Fruit fly (Drosophila melanogaster): ENCODE data around the gene Cpr65Ec.
A peak's percentile ranks its signal among the peaks of the same experiment; 100 is the strongest.

The Cpr65Ec gene

dm6 chr3L:7136663-7137062, 43.7 kb downstream of the Cpr65Ec start (continued):
- TF ChIP-seq eg (GFP tag; IDR thresholded peaks at IDR 0.05) (no peak), CG6163 (GFP tag; IDR thresholded peaks at IDR 0.05) (peak; percentile 28; the same call in 1 of the 3 replicates), net (GFP tag; optimal IDR thresholded peaks at IDR 0.05) (no peak), CG31627 (GFP tag; optimal IDR thresholded peaks at IDR 0.05) (no peak), Gug (GFP tag; IDR thresholded peaks at IDR 0.05) (no peak), achi (GFP tag; optimal IDR thresholded peaks at IDR 0.05) (no peak), CG8119 (GFP tag; IDR thresholded peaks at IDR 0.05) (peak; percentile 30; the same call in 1 of the 3 replicates), Sox15 (GFP tag; optimal IDR thresholded peaks at IDR 0.05) (no peak), fd59A (GFP tag; optimal IDR thresholded peaks at IDR 0.05) (no peak), Eip78C (GFP tag) (peak; percentile 19), Sox14 (GFP tag; optimal IDR thresholded peaks at IDR 0.05) (no peak), vri (GFP tag; optimal IDR thresholded peaks at IDR 0.05) (no peak), CG8632 (GFP tag; optimal IDR thresholded peaks at IDR 0.05) (no peak), CG1621 (tag; optimal IDR thresholded peaks at IDR 0.05) (peak; percentile 21), CG3032 (tag; optimal IDR thresholded peaks at IDR 0.05) (no peak), Smox (GFP tag; optimal IDR thresholded peaks at IDR 0.05) (no peak), Eip93F (GFP tag; optimal IDR thresholded peaks at IDR 0.05) (no peak), CG7368 (GFP tag; optimal IDR thresholded peaks at IDR 0.05) (no peak), salr (GFP tag; optimal IDR thresholded peaks at IDR 0.05) (no peak)

- TF ChIP-seq CG32006 (GFP tag; optimal IDR thresholded peaks at IDR 0.05) (no peak), Gug (GFP tag; IDR thresholded peaks at IDR 0.05) (no peak), CG1621 (tag; optimal IDR thresholded peaks at IDR 0.05) (no peak), topi (GFP tag; optimal IDR thresholded peaks at IDR 0.05) (no peak), Eip78C (GFP tag) (no peak), CG3919 (GFP tag; optimal IDR thresholded peaks at IDR 0.05) (no peak), eg (GFP tag; IDR thresholded peaks at IDR 0.05) (0 out of 3 replicates have a peak, but pooled peaks have one; percentile 18), CG8632 (GFP tag; optimal IDR thresholded peaks at IDR 0.05) (no peak), dac (GFP tag; optimal IDR thresholded peaks at IDR 0.05) (no peak), Sox15 (GFP tag; optimal IDR thresholded peaks at IDR 0.05) (no peak), esn (GFP tag; optimal IDR thresholded peaks at IDR 0.05) (no peak), OdsH (GFP tag; optimal IDR thresholded peaks at IDR 0.05) (no peak), svp (GFP tag) (no peak), Blimp-1 (GFP tag; optimal IDR thresholded peaks at IDR 0.05) (no peak), spab (GFP tag; optimal IDR thresholded peaks at IDR 0.05) (no peak), CG4318 (GFP tag; optimal IDR thresholded peaks at IDR 0.05) (no peak), salr (GFP tag; optimal IDR thresholded peaks at IDR 0.05) (no peak), fd59A (GFP tag; optimal IDR thresholded peaks at IDR 0.05) (no peak), lz (GFP tag; optimal IDR thresholded peaks at IDR 0.05) (no peak), dsx (GFP tag; optimal IDR thresholded peaks at IDR 0.05; ENCODE audit: poor library complexity, severe bottlenecking) (peak; percentile 17), CG7368 (GFP tag; optimal IDR thresholded peaks at IDR 0.05) (no peak), fd85E (GFP tag; optimal IDR thresholded peaks at IDR 0.05) (no peak), Sox102F (GFP tag; optimal IDR thresholded peaks at IDR 0.05) (no peak), CG6808 (GFP tag; optimal IDR thresholded peaks at IDR 0.05) (no peak), CG31627 (GFP tag; optimal IDR thresholded peaks at IDR 0.05) (no peak), vri (GFP tag; optimal IDR thresholded peaks at IDR 0.05) (peak; percentile 88), CG34406 (GFP tag; optimal IDR thresholded peaks at IDR 0.05) (no peak), Ets21C (GFP tag; optimal IDR thresholded peaks at IDR 0.05) (no peak), Eip75B (GFP tag; optimal IDR thresholded peaks at IDR 0.05) (no peak), fkh (GFP tag; optimal IDR thresholded peaks at IDR 0.05) (no peak), Ets96B (tag; optimal IDR thresholded peaks at IDR 0.05) (no peak), CG8319 (GFP tag; optimal IDR thresholded peaks at IDR 0.05) (no peak), acj6 (GFP tag; optimal IDR thresholded peaks at IDR 0.05) (no peak), CG8119 (GFP tag; IDR thresholded peaks at IDR 0.05) (no peak; the same call in 2 of the 3 replicates), CG6854 (GFP tag; optimal IDR thresholded peaks at IDR 0.05) (peak; percentile 51), pdm3 (GFP tag; optimal IDR thresholded peaks at IDR 0.05) (no peak), Hr4 (GFP tag; optimal IDR thresholded peaks at IDR 0.05) (no peak), CG6792 (GFP tag; optimal IDR thresholded peaks at IDR 0.05) (no peak), CG11902 (GFP tag; optimal IDR thresholded peaks at IDR 0.05) (no peak), ss (GFP tag; optimal IDR thresholded peaks at IDR 0.05) (peak in 1 of 2 experiments; percentile 57), CG6163 (GFP tag; IDR thresholded peaks at IDR 0.05) (0 out of 3 replicates have a peak, but pooled peaks have one; percentile 37), Lpt (GFP tag; optimal IDR thresholded peaks at IDR 0.05) (peak; percentile 47)
Observed at dm6 chr3L:7137613-7138189, 44.7 kb downstream of the Cpr65Ec start.
